Fruit fly (Drosophila melanogaster): ENCODE data around the gene BG642163.

DNA sequence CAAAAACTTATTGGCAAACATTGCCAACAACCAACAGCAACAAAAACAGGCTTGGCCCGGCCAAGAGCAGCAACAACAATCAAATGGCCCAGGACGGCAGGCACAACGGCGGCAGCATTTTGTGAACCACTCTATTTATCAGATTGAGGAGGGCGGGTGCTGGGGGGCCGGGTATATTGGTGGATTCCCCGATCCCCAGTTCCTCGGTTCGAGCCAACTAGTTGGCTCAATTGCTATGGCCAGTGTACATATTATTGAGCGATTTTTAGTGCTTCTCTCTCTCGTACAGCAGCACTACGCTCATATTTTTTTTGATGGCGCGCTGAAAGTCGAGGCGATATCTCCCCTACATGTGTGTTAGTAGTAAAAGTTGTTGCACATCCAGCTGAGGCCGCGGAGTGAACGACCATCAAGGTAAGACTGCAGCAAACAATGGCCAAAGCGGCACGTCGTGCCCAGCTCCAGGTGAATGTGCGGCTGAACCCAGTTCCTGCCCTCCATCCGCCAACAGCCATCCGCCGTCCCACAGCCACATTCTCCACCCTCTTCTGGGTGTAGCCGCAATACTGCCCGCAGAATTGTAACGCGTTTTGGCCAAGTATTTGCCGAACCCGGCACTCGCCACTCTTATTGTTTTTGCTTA, 41.2 kb upstream of the BG642163 start:
- no peak for TF ChIP-seq CG8478 (optimal IDR thresholded peaks at IDR 0.05)
- TF ChIP-seq CTCF (optimal IDR thresholded peaks at IDR 0.05): no peak
